Worm (Caenorhabditis elegans) whole organism, dauer: Measurements from ENCODE around the gene F36H9.1.
"Not testable (repeated sequence)": the region's sequence is repeated elsewhere in the genome, so short reads cannot be mapped to it uniquely, and the experiment has no call there.

Experiments
- unc-62 ChIP-seq: sonication (generic microtip); optimal IDR thresholded peaks from 2 replicates; lab custom pipeline; 2017; ENCODE audit warnings: missing biosample characterization, missing genetic modification reagents, missing genetic modification characterization

The F36H9.1 gene

DNA sequence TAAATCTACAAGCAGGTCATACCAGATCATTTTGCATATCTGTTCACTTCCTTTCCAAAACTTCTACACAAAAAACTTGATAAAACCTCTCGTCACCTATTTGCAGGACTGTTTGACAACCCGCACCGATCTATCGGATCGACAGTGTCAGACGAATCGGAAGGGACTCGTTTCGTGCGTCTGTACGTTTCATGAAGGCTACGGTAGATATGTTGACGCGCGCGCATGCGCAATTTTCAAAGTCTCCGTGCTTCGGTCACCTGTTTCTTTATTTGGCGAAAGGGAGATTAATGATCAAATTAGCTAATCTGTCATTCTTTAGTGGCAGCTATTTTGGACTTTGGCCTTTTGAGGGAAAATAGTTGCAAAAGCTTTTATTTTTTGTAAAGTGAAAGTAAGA, 4.8 kb upstream of the F36H9.1 start:
- no peak for TF ChIP-seq unc-62

DNA sequence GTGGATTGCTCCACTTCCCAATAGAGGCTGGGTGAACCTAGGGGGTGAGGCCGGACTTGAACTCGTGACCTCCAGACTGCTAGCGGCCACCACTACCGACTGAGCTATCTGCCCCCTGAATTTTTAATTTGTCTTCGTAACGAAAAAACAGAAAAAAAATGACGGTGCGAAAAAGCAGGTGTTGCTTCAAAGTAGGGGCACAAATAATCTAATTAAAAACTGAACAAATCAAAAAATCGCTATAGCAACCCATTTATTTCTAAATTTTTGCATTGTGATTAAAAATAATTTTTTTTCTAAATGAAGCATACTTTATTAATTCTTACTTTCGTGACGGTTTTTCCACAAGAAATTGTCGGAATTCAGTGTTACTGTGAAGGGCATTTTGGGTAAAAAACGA, 3.6 kb downstream of the F36H9.1 start, which contains the start of gene F36H9.10:
Gene F36H9.10 (plus strand): TSS at position 301 of the 400 bp plus-strand sequence.
- TF ChIP-seq unc-62 = no peak

- TF ChIP-seq unc-62 = no peak
Measured at ce11 chrV:1803043-1803442, 8.7 kb downstream of the F36H9.1 start, which contains the start of gene srt-41. Gene srt-41 (minus strand): TSS chrV:1803143.

DNA sequence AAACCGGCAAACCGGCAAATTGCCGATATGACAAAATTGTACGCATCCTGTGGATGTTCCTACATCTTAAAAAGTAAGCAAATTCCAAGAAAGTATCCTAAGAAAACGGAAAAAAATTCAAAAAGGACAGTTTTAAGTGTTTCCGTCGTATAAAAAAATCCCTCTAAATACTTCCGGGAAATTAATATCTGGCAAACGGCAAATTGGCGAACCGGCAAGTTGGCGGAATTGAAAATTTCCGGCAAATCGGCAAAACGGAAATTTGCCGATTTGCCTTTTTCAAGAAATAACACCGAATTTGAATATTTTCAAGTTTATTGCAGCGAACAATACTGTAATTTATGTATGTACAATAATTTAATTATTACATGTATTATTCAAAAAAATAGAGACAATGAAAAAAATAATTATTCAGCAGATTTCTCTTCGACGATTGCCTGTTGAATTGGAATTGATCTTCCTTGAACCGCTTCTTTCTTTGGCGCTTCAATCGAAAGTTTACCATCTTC, 9.8 kb downstream of the F36H9.1 start:
- TF ChIP-seq unc-62 = no peak

DNA sequence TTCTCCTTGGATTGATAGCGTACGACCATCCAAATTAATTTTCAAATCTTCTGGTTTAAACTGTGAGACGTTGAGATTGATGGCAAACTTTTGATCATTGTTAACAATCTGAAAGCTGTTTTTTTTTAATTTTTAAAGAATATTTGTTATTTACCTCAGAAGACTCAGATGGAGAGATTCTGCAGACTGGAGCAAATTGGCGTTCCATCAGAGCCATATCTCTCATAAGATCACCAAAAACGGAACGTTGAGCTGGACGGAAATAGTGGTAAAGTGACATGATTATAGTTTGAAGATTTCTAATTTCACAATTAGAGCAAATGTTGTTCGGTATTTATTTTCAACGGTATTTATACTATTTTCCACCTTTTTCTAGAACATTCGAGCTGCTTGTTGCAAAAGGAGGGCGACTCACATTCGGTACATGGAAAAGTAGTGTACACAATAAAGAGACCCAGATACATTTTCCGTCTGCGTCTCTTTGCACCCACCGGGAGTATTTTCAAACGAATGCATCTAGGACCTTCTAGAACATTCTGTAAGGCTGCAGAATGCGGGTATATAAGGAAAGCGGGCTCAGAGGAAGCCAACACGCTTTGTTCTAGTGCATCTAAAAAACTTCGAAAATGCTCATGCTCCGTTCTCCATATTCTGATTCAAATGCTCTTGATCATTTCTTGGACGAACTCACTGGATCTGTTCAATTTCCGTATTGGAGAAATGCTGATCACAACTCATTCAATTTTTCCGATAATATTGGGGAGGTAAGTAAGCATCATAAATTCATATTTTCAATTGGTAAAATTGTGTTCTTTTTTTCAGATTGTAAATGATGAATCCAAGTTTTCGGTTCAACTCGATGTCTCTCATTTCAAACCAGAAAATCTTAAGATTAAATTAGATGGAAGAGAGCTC, 10.6 kb downstream of the F36H9.1 start, which contains the start of the genes hsp-16.2 and hsp-16.41:
Gene hsp-16.2 (minus strand): TSS at position 313 of the 915 bp plus-strand sequence.
Gene hsp-16.41 (plus strand): TSS at position 534 of the 915 bp plus-strand sequence.
- TF ChIP-seq unc-62 = no peak

DNA sequence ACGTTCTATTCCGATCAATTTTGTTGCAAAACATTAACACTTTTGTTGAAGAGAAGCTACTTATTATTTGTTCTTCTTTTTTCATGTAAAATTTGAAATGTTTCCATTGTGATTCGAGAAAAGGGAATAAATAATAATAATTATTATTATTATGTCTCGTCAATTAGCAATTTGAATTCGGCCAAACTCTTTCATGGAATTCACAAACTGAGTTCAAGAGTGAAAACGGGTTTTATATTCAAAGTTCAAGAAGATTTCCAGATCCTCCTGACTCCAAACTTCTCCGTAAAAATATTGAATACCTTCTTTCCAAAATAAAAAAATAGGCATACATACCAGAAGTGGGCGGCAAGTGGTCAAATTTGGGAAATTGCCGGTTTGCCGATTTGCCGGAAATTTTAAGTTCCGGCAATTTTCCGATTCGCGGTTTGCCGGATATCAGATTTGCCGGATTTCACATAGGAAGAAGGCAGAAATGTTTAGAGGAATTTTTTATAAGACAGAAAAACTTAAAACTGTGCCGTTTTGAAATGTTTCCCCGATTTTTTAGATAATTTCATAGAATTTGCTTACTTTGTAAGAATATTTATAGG, 11.5 kb downstream of the F36H9.1 start:
- TF ChIP-seq unc-62 = no peak

DNA sequence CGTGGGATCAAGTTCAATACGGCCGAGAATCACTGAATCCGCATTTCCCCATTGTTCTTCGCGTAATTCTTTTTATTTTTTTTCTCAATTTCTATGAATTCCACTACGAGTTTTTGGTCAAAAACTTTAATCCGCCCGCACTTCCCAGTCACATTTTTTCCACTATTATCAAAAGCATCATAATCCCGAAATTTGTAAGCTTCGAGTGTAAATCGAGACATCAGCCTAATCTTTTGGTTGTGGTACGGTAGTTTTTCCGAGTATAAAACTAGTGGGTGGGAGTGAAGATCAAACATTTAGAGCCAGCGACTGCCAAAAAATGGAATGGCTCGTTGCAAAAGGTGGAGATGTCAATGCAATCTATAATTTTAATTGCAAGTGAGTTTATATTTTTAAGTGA, 12.8 kb downstream of the F36H9.1 start, which contains the start of gene srt-42:
Gene srt-42 (plus strand): TSS at position 301 of the 400 bp plus-strand sequence.
- no peak for TF ChIP-seq unc-62

DNA sequence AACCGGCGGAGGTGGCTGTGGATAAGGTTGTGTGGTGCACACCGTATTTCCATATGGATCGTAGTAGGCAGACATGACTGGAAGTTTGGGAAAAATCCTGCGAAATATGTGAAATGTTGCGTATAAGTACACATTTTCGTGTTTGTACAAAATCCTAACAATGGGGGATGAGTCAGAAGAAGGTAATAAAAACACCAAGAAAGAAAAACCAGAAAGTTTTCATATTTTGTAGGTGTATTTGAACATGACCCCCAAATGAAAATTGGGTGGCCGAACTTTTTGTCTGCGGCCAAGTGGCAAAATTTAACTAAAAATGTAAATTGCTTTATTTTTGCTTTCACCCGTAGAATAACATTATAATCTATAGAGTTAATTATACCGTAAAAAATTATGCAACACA, 16.7 kb downstream of the F36H9.1 start, which contains the start of gene Y46H3A.4:
Gene Y46H3A.4 (minus strand): TSS at position 101 of the 400 bp plus-strand sequence.
- no peak for TF ChIP-seq unc-62

ce11 chrV:1814784-1815183, 20.5 kb downstream of the F36H9.1 start, which contains the start of gene Y46H3A.5:
Gene Y46H3A.5 (minus strand): TSS chrV:1814884.
- TF ChIP-seq unc-62 = not testable (repeated sequence)

ce11 chrV:1820016-1820415, 25.7 kb downstream of the F36H9.1 start:
- TF ChIP-seq unc-62 = no peak

DNA sequence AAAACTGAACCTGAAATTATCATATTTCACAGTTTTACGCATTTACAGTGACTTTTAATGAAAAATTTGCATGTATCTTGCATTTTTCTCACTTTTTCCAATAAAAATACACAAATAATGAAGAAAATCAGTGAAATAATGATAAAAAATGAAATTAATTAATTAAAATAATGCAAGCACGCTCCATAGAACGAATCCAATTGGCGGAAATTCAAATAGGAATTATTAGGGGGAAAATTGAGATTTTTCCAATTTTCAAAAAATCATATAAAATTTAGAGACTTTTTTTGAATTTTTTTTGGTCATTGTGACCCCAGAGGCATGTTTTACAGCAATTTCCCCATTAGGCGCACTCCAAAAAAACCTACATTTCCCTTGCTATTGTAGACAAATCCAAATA, 26.4 kb downstream of the F36H9.1 start:
- no peak for TF ChIP-seq unc-62

ce11 chrV:1821287-1821686, 27.0 kb downstream of the F36H9.1 start, which contains the start of the genes gly-7 and mrpl-39:
Gene gly-7 (minus strand): TSS chrV:1821323.
Gene mrpl-39 (plus strand): TSS chrV:1821579.
- TF ChIP-seq unc-62 = no peak

- no peak for TF ChIP-seq unc-62
Measured at ce11 chrV:1824528-1824927, 30.2 kb downstream of the F36H9.1 start.

ce11 chrV:1829973-1830372, 35.7 kb downstream of the F36H9.1 start, which contains the start of gene Y32G9B.1:
Gene Y32G9B.1 (minus strand): TSS chrV:1830073.
- TF ChIP-seq unc-62 = no peak

DNA sequence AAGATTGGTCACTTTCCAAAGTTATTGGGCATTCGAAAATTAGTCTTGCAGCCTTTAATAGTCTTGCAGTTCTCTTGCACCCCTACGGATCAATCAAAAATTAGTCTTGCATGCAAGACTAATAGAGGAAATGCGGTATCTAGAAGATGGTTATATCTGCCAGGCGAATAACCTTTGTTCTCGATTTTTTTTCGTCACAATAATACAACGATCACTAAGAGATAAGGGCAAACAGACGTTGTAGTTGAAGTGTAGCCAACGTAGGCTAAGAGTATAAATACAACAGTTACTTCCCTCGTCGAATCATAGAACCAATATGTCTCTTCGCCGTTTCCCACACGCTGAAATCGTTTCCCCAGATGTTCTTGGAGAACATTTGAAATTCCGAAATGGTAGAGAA, 47.4 kb downstream of the F36H9.1 start, which contains the start of gene T10B5.8:
Gene T10B5.8 (plus strand): TSS at position 301 of the 400 bp plus-strand sequence.
- no peak for TF ChIP-seq unc-62

DNA sequence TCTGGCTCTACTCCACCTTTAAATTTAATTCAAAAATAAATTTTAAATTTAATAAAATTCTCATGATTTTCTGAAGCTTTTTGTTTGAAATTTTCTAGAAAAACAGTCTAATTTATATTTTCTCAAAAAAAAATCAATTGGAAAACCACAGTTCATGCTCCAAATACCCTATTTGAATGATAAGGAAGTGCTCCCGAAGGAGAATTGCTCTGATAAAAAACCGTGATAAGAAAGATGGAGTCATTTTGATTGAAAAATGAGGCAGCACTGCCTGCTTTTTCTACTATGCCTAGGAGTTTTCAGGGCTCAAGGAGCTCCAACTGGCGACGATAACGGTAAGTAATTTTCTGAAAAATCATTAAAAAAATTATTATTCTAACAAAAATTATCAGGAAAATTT, 51.7 kb downstream of the F36H9.1 start, which contains the start of gene T10B5.7:
Gene T10B5.7 (plus strand): TSS at position 225 of the 400 bp plus-strand sequence.
- TF ChIP-seq unc-62 = no peak
